Worm (Caenorhabditis elegans): Measurements from ENCODE around the gene col-150.

ce11 chrV:10252682-10253081 is 41.8 kb downstream of the col-150 start:
- TF ChIP-seq nhr-12 (tag; optimal IDR thresholded peaks at IDR 0.05) = no peak
- no peak for TF ChIP-seq skn-1 (tag; optimal IDR thresholded peaks at IDR 0.05)
- peak; percentile 53 for TF ChIP-seq ama-1 (optimal IDR thresholded peaks at IDR 0.05)
- no peak for TF ChIP-seq ceh-82 (tag; optimal IDR thresholded peaks at IDR 0.05)
- TF ChIP-seq fos-1 (tag; optimal IDR thresholded peaks at IDR 0.05) = no peak
- TF ChIP-seq pqm-1 (tag; optimal IDR thresholded peaks at IDR 0.05) = no peak
- TF ChIP-seq ztf-11 (tag; optimal IDR thresholded peaks at IDR 0.05) = no peak
